Worm (Caenorhabditis elegans): ENCODE measurements around the gene hsp-43.

The hsp-43 gene

DNA sequence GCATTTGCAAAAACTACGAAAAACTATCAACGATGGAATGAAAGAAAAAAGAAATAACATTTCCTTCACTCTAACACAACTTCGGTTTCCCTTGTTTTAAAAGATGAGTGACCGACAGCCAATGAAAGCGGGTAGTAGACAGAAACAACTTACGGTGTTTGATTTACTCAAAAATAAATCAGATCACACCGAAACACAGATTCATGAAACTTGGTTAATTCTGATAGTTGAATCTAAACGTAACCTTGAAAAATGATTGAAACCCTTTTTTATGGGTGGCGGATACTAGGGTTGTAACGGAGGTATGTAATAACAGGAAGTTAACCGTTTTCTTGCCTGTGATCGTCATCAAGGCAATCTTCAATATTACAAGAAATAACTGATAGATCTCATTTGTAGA lies 40.0 kb upstream of the hsp-43 start:
- TF ChIP-seq lin-13 (GFP tag; optimal IDR thresholded peaks at IDR 0.05), result no peak
- peak; percentile 13 for TF ChIP-seq crh-2 (tag; optimal IDR thresholded peaks at IDR 0.05)
- peak; percentile 14 for TF ChIP-seq sma-3 (GFP tag; optimal IDR thresholded peaks at IDR 0.05)
- no peak for TF ChIP-seq ceh-16 (tag; optimal IDR thresholded peaks at IDR 0.05)
- peak; percentile 35 for TF ChIP-seq nhr-25 (tag; optimal IDR thresholded peaks at IDR 0.05)
- TF ChIP-seq ama-1 (optimal IDR thresholded peaks at IDR 0.05), result no peak
- TF ChIP-seq fos-1 (tag; optimal IDR thresholded peaks at IDR 0.05), result no peak
- no peak for TF ChIP-seq sma-9 (GFP tag; optimal IDR thresholded peaks at IDR 0.05)
- no peak for TF ChIP-seq sma-9 (tag; optimal IDR thresholded peaks at IDR 0.05)
- no peak for TF ChIP-seq unc-55 (GFP tag; optimal IDR thresholded peaks at IDR 0.05)
- no peak for TF ChIP-seq nhr-77 (tag; optimal IDR thresholded peaks at IDR 0.05)
- no peak for TF ChIP-seq nhr-10 (tag; optimal IDR thresholded peaks at IDR 0.05)

DNA sequence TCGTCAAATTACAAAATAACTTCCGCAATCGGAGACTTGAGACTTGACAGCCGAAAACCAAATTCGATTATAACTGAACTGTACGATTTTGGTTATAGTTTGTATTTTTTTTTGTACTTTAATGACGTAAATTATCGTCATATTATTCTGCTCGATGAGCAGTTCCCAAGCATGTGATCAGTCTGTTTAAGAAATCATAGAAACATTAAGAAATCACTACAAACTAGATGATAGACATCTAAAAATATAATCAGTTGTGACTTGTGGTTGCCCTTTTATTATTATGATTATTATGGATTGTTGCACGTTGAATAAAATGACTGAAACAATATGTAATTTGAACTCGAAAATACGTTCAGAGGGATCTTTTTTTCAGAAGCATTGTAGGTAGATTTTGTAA lies 38.9 kb upstream of the hsp-43 start:
- TF ChIP-seq blmp-1 (tag; optimal IDR thresholded peaks at IDR 0.05; ENCODE audit: insufficient read depth) (no peak), sma-9 (GFP tag; optimal IDR thresholded peaks at IDR 0.05) (peak; percentile 62), sma-9 (tag; optimal IDR thresholded peaks at IDR 0.05) (no peak), fos-1 (tag; optimal IDR thresholded peaks at IDR 0.05) (peak; percentile 55)

DNA sequence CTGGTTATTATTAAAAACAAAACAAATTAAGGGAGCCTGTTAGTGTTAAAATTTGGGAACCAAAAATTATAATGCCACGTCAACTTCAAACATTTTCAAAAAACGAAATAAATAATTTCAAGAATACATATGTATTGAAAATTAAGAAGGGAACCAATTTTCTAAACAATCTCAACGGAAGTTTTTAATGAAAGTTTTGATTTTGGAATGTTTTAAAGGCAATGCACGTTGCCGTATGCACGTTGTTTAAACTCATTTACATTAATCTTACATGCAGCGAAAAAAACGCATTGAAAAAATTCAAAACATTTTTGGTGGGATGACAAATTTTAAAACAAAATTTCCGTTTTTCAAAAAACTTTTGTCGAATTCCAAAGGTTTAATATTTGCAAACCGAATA lies 38.4 kb upstream of the hsp-43 start:
- TF ChIP-seq lin-39 (tag; optimal IDR thresholded peaks at IDR 0.05), result no peak

DNA sequence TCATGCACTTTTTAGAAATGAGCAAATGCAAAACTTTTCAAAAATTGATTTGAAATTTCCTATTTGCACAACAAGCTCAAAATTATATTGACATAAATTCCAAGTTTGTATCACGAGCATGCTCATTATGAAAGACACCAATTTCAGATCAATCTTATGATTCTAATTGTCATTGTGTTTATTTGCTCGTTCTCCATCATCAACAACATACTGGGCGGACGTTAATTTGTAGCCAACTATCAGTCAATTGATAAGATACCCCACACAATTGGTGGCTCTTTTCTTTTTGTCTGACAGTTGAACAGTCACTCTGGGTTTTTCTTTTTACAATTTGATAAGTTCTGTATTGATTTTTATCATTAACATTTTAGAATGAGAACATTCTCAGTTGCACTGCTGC lies 36.4 kb upstream of the hsp-43 start, which contains the start of gene lro-1:
TSS of gene lro-1 (plus strand) at position 372 of the 400 bp plus-strand sequence.
- no peak for TF ChIP-seq nhr-6 (tag; optimal IDR thresholded peaks at IDR 0.05)
- TF ChIP-seq R02D3.7 (tag; optimal IDR thresholded peaks at IDR 0.05), result no peak
- TF ChIP-seq nhr-21 (tag; optimal IDR thresholded peaks at IDR 0.05), result no peak
- no peak for TF ChIP-seq mab-5 (tag; optimal IDR thresholded peaks at IDR 0.05)
- TF ChIP-seq sma-3 (GFP tag; optimal IDR thresholded peaks at IDR 0.05), result peak; percentile 11
- TF ChIP-seq F13H6.1 (tag; optimal IDR thresholded peaks at IDR 0.05), result no peak
- no peak for TF ChIP-seq nhr-11 (tag; optimal IDR thresholded peaks at IDR 0.05)
- TF ChIP-seq nhr-25 (tag; optimal IDR thresholded peaks at IDR 0.05), result no peak
- TF ChIP-seq mdl-1 (tag; optimal IDR thresholded peaks at IDR 0.05), result no peak
- no peak for TF ChIP-seq nhr-237 (tag; optimal IDR thresholded peaks at IDR 0.05)
- TF ChIP-seq skn-1 (tag; optimal IDR thresholded peaks at IDR 0.05), result peak; percentile 83
- TF ChIP-seq lsy-2 (tag; optimal IDR thresholded peaks at IDR 0.05), result no peak
- TF ChIP-seq ztf-11 (tag; optimal IDR thresholded peaks at IDR 0.05), result no peak
- TF ChIP-seq crh-2 (tag; optimal IDR thresholded peaks at IDR 0.05), result peak; percentile 57
- TF ChIP-seq ZK546.5 (tag; optimal IDR thresholded peaks at IDR 0.05), result no peak
- no peak for TF ChIP-seq unc-62 (GFP tag; optimal IDR thresholded peaks at IDR 0.05)
- TF ChIP-seq nhr-10 (tag; optimal IDR thresholded peaks at IDR 0.05), result no peak
- TF ChIP-seq aly-2 (tag; optimal IDR thresholded peaks at IDR 0.05), result no peak
- no peak for TF ChIP-seq alr-1 (tag; optimal IDR thresholded peaks at IDR 0.05)
- no peak for TF ChIP-seq nhr-23 (tag; optimal IDR thresholded peaks at IDR 0.05)
- TF ChIP-seq fos-1 (tag; optimal IDR thresholded peaks at IDR 0.05), result peak; percentile 76
- no peak for TF ChIP-seq sem-4 (tag; optimal IDR thresholded peaks at IDR 0.05)
- TF ChIP-seq blmp-1 (tag; optimal IDR thresholded peaks at IDR 0.05; ENCODE audit: insufficient read depth), result no peak
- no peak for TF ChIP-seq ceh-16 (tag; optimal IDR thresholded peaks at IDR 0.05)
- no peak for TF ChIP-seq nhr-12 (tag; optimal IDR thresholded peaks at IDR 0.05)
- no peak for TF ChIP-seq nhr-77 (tag; optimal IDR thresholded peaks at IDR 0.05)
- peak; percentile 11 for TF ChIP-seq gmeb-1 (tag; optimal IDR thresholded peaks at IDR 0.05)
- TF ChIP-seq lin-11 (tag; optimal IDR thresholded peaks at IDR 0.05), result no peak
- no peak for TF ChIP-seq C34F6.9 (tag; optimal IDR thresholded peaks at IDR 0.05)
- TF ChIP-seq peb-1 (tag; optimal IDR thresholded peaks at IDR 0.05), result no peak
- no peak for TF ChIP-seq ztf-4 (tag; optimal IDR thresholded peaks at IDR 0.05)
- TF ChIP-seq elt-1 (tag; optimal IDR thresholded peaks at IDR 0.05), result no peak
- TF ChIP-seq snpc-4 (tag; optimal IDR thresholded peaks at IDR 0.05), result no peak
- TF ChIP-seq ztf-1 (GFP tag; conservative IDR thresholded peaks at IDR 0.05), result no peak
- no peak for TF ChIP-seq lin-39 (tag; optimal IDR thresholded peaks at IDR 0.05)
- TF ChIP-seq unc-55 (GFP tag; optimal IDR thresholded peaks at IDR 0.05), result no peak
- TF ChIP-seq nhr-129 (tag; optimal IDR thresholded peaks at IDR 0.05), result peak; percentile 2
- TF ChIP-seq elt-3 (tag; optimal IDR thresholded peaks at IDR 0.05), result no peak
- no peak for TF ChIP-seq Y55F3AM.14 (GFP tag; optimal IDR thresholded peaks at IDR 0.05)
- TF ChIP-seq unc-39 (tag; optimal IDR thresholded peaks at IDR 0.05), result no peak
- no peak for TF ChIP-seq zag-1 (tag; optimal IDR thresholded peaks at IDR 0.05)
- no peak for TF ChIP-seq dmd-4 (tag; optimal IDR thresholded peaks at IDR 0.05)
- TF ChIP-seq egl-27 (tag; optimal IDR thresholded peaks at IDR 0.05), result no peak
- peak; percentile 55 for TF ChIP-seq sma-9 (GFP tag; optimal IDR thresholded peaks at IDR 0.05)
- no peak for TF ChIP-seq sma-9 (tag; optimal IDR thresholded peaks at IDR 0.05)
- TF ChIP-seq mbf-1 (tag; optimal IDR thresholded peaks at IDR 0.05), result no peak
- TF ChIP-seq ama-1 (optimal IDR thresholded peaks at IDR 0.05), result no peak
- TF ChIP-seq lin-13 (GFP tag; optimal IDR thresholded peaks at IDR 0.05), result no peak

Measured in whole organism, L2 larva.